Worm (Caenorhabditis elegans): ENCODE measurements around the gene nhr-61.

nhr-61 gene

ce11 chrII:14838596-14839215 lies 20.4 kb upstream of the nhr-61 start:
- TF ChIP-seq klf-2 (GFP tag; conservative IDR thresholded peaks at IDR 0.05), result no peak
- no peak for TF ChIP-seq tab-1 (GFP tag; IDR thresholded peaks at IDR 0.05)
- TF ChIP-seq ref-1 (GFP tag; conservative IDR thresholded peaks at IDR 0.05), result no peak

ce11 chrII:14832055-14832454 lies 13.7 kb upstream of the nhr-61 start:
- TF ChIP-seq ref-1 (GFP tag; conservative IDR thresholded peaks at IDR 0.05) (no peak), med-1 (GFP tag; optimal IDR thresholded peaks at IDR 0.05; ENCODE audit: insufficient read depth) (no peak), cog-1 (tag; optimal IDR thresholded peaks at IDR 0.05) (no peak), klf-2 (GFP tag; conservative IDR thresholded peaks at IDR 0.05) (no peak)

- no peak for TF ChIP-seq ztf-23 (GFP tag; IDR thresholded peaks at IDR 0.05)
Observed at ce11 chrII:14825413-14825812, 7.1 kb upstream of the nhr-61 start.

- TF ChIP-seq cog-1 (tag; optimal IDR thresholded peaks at IDR 0.05), result peak; percentile 70
- TF ChIP-seq med-1 (GFP tag; optimal IDR thresholded peaks at IDR 0.05; ENCODE audit: insufficient read depth), result no peak
Observed at ce11 chrII:14822419-14822818, 4.1 kb upstream of the nhr-61 start.

ce11 chrII:14820460-14820859 lies 2.1 kb upstream of the nhr-61 start:
- no peak for TF ChIP-seq med-1 (GFP tag; optimal IDR thresholded peaks at IDR 0.05; ENCODE audit: insufficient read depth)
- TF ChIP-seq klf-2 (GFP tag; conservative IDR thresholded peaks at IDR 0.05), result no peak

ce11 chrII:14819258-14819985 lies 1.1 kb upstream of the nhr-61 start:
- TF ChIP-seq tab-1 (GFP tag; IDR thresholded peaks at IDR 0.05) (no peak), ztf-29 (GFP tag; IDR thresholded peaks at IDR 0.05) (peak; percentile 28; the same call in 1 of the 2 replicates), ref-1 (GFP tag; conservative IDR thresholded peaks at IDR 0.05) (no peak), cog-1 (tag; optimal IDR thresholded peaks at IDR 0.05) (no peak), klf-2 (GFP tag; conservative IDR thresholded peaks at IDR 0.05) (no peak), flt-1 (GFP tag; IDR thresholded peaks at IDR 0.05) (0 out of 2 replicates have a peak, but pooled peaks have one; percentile 36)

DNA sequence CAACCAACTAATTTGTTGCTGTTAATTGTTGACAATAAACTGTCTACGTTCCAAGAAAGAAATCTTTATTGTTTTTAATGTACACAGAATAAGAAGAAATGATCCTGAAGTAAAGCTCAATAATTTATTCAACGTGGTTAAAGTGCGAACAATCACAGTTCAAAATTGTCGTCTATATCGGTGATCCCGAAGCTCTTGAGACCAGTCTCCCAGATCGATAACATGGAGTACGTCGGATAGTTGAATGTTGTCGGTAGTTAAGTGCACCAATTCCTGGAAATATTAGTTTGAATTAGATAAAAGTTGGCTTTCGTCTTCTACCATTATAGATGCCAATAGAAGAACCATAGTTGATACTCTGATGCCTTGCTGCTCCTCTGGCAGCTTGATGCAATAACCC lies 2.3 kb downstream of the nhr-61 start:
- TF ChIP-seq cog-1 (tag; optimal IDR thresholded peaks at IDR 0.05), result no peak
- TF ChIP-seq klf-2 (GFP tag; conservative IDR thresholded peaks at IDR 0.05), result no peak
- no peak for TF ChIP-seq tab-1 (GFP tag; IDR thresholded peaks at IDR 0.05)
- TF ChIP-seq ref-1 (GFP tag; conservative IDR thresholded peaks at IDR 0.05), result no peak
- no peak for TF ChIP-seq T22C8.4 (GFP tag; IDR thresholded peaks at IDR 0.05)
- no peak for TF ChIP-seq flt-1 (GFP tag; IDR thresholded peaks at IDR 0.05)
- TF ChIP-seq ztf-23 (GFP tag; IDR thresholded peaks at IDR 0.05), result no peak
- no peak for TF ChIP-seq med-1 (GFP tag; optimal IDR thresholded peaks at IDR 0.05; ENCODE audit: insufficient read depth)
- TF ChIP-seq ztf-29 (GFP tag; IDR thresholded peaks at IDR 0.05), result no peak

DNA sequence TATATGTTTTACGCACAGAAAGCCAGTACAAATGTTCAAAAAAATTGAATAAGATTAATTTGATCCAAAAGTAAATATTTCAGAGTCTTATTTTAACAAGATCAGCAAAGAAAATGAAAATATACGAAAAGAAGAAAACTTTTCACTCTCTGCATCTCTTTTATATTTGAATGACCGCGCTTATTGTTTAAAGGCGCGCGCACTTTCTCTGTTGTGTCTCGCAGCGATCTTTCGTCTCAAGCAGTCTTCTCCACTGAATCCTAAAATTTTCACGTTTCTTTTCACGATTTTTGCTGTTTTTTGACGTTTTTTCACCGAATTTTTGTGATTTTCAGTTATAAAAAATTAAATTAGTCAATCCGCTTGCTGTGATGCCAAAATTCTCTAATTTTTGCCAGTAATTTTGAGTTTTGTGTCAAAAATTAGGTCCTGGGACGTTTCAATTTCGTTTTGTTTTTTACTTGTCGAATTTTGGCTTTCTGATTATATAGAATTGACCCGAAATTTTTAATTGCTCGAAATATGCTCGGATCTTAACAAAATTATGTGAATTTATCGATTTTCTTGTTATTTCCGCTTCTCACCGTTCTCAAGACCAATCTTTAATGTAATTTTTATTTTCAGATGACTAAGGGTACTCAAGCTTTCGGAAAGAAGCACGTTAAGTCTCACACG lies 3.3 kb downstream of the nhr-61 start, which contains the start of gene W01D2.1:
W01D2.1 (plus strand) TSS at position 625 of the 675 bp plus-strand sequence.
- TF ChIP-seq klf-2 (GFP tag; conservative IDR thresholded peaks at IDR 0.05) (no peak), ztf-23 (GFP tag; IDR thresholded peaks at IDR 0.05) (no peak), T22C8.4 (GFP tag; IDR thresholded peaks at IDR 0.05) (no peak)

DNA sequence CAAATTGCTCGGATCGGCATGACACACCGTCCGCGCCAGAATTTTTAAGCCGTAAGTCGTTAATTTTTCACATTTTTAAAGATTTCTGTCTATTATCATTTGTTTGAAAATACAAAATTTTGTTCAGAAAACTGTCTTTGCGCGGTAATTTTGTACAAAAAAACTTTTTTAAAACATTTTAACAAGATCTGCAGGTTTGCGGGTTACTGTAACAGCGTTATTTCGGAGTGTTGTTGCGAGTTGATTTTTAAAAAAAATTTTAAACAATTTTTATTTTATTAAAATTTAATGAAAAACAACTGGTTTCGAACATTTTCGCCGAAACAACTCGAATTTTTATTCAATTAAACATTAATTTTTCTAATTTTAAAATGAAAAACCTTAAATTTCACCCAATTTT lies 5.2 kb downstream of the nhr-61 start:
- TF ChIP-seq flt-1 (GFP tag; IDR thresholded peaks at IDR 0.05), result no peak
- TF ChIP-seq ztf-29 (GFP tag; IDR thresholded peaks at IDR 0.05), result no peak
- no peak for TF ChIP-seq tab-1 (GFP tag; IDR thresholded peaks at IDR 0.05)
- TF ChIP-seq ztf-23 (GFP tag; IDR thresholded peaks at IDR 0.05), result no peak
- TF ChIP-seq klf-2 (GFP tag; conservative IDR thresholded peaks at IDR 0.05), result no peak
- no peak for TF ChIP-seq med-1 (GFP tag; optimal IDR thresholded peaks at IDR 0.05; ENCODE audit: insufficient read depth)
- no peak for TF ChIP-seq ref-1 (GFP tag; conservative IDR thresholded peaks at IDR 0.05)
- no peak for TF ChIP-seq T22C8.4 (GFP tag; IDR thresholded peaks at IDR 0.05)
- TF ChIP-seq cog-1 (tag; optimal IDR thresholded peaks at IDR 0.05), result no peak

DNA sequence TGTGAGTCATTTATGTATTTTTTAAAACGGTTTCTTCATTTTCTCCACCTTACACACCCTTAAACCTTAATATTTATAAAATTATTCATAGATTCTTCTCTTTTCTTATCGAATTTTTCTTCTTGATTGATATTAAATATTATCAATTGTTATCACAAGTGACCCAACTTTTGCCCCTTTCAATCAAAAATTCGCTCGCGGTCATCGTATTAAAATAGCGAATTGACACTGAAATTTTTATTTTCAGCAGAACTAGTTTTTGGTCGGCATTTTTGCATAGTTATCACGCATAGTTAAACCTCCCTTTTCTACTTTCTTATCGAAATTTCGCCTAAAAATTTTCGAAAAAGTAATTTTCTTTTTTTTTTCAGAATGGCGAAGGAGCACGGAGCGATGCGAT lies 5.7 kb downstream of the nhr-61 start:
- TF ChIP-seq ref-1 (GFP tag; conservative IDR thresholded peaks at IDR 0.05) (no peak), tab-1 (GFP tag; IDR thresholded peaks at IDR 0.05) (no peak), T22C8.4 (GFP tag; IDR thresholded peaks at IDR 0.05) (no peak), klf-2 (GFP tag; conservative IDR thresholded peaks at IDR 0.05) (no peak), ztf-29 (GFP tag; IDR thresholded peaks at IDR 0.05) (no peak), med-1 (GFP tag; optimal IDR thresholded peaks at IDR 0.05; ENCODE audit: insufficient read depth) (no peak), ztf-23 (GFP tag; IDR thresholded peaks at IDR 0.05) (no peak), flt-1 (GFP tag; IDR thresholded peaks at IDR 0.05) (no peak), cog-1 (tag; optimal IDR thresholded peaks at IDR 0.05) (no peak)

DNA sequence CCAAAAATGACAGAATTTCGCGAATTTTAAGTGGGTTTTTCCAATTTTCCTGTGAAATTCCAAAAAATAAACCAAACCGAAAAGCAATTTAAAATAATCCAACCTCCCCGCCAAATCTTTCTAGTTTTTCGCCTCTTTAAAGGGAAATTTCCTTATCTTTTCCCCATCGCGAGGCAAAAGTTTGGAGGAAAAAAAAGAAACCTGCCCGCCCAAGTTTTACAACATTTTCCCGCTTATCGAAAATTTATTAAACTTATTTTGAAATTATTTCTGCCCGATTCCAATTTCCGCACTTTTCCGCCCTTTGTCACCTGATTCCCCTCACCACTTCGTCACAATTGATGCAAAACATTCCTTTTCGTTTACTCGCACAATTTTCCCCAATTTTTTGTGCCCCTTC lies 6.1 kb downstream of the nhr-61 start, which contains the start of gene osta-3:
osta-3 (plus strand) TSS at position 301 of the 400 bp plus-strand sequence.
- TF ChIP-seq ref-1 (GFP tag; conservative IDR thresholded peaks at IDR 0.05) (no peak), T22C8.4 (GFP tag; IDR thresholded peaks at IDR 0.05) (no peak), klf-2 (GFP tag; conservative IDR thresholded peaks at IDR 0.05) (no peak)
